Worm (Caenorhabditis elegans) whole organism, mixed stage, embryonic: ENCODE measurements around the gene cutl-3.
"Not testable (repeated sequence)": the region's sequence is repeated elsewhere in the genome, so short reads cannot be mapped to it uniquely, and the experiment has no call there.

Experiments used
- M03D4.4 ChIP-seq: sonication (generic microtip); optimal IDR thresholded peaks from 2 replicates; lab custom pipeline; 2017; ENCODE audit warnings: mild to moderate bottlenecking, missing genetic modification characterization, missing compliant biosample characterization
- bed-3 ChIP-seq: fragments of 200-800 bp; sonication (Bioruptor generic); optimal IDR thresholded peaks from 3 replicates; lab custom pipeline; 2018; ENCODE audit warnings: mild to moderate bottlenecking, missing genetic modification characterization, moderate library complexity, missing compliant biosample characterization
- blmp-1 ChIP-seq: fragments of 150-350 bp; optimal IDR thresholded peaks from 2 replicates; lab custom pipeline; 2014; ENCODE audit warnings: missing biosample characterization, missing genetic modification characterization
- ceh-39 ChIP-seq: fragments of 150-350 bp; optimal IDR thresholded peaks from 2 replicates; lab custom pipeline; 2014; ENCODE audit warnings: missing biosample characterization, missing genetic modification characterization
- ceh-43 ChIP-seq: fragments of 200-800 bp; sonication (Bioruptor generic); optimal IDR thresholded peaks from 2 replicates; lab custom pipeline; 2018; ENCODE audit warnings: mild to moderate bottlenecking, missing genetic modification characterization, moderate library complexity, missing compliant biosample characterization
- ceh-83 ChIP-seq: fragments of 200-800 bp; sonication (Bioruptor generic); optimal IDR thresholded peaks from 2 replicates; lab custom pipeline; 2018; ENCODE audit warnings: mild to moderate bottlenecking, missing genetic modification characterization, missing compliant biosample characterization
- ces-1 ChIP-seq: fragments of 150-350 bp; optimal IDR thresholded peaks from 2 replicates; lab custom pipeline; 2014; ENCODE audit warnings: missing biosample characterization, missing genetic modification reagents, missing genetic modification characterization
- cnd-1 ChIP-seq: fragments of 200-800 bp; sonication (Bioruptor generic); optimal IDR thresholded peaks from 2 replicates; lab custom pipeline; 2018; ENCODE audit warnings: mild to moderate bottlenecking, missing genetic modification characterization, missing compliant biosample characterization
- drap-1 ChIP-seq: fragments of 200-800 bp; sonication (Bioruptor generic); optimal IDR thresholded peaks from 3 replicates; lab custom pipeline; 2018; ENCODE audit warnings: mild to moderate bottlenecking, missing genetic modification characterization, missing compliant biosample characterization
- elt-1 ChIP-seq: sonication (generic microtip); optimal IDR thresholded peaks from 2 replicates; lab custom pipeline; 2017; ENCODE audit warnings: missing genetic modification characterization, mild to moderate bottlenecking, missing compliant biosample characterization, antibody characterized with exemption, moderate library complexity, borderline replicate concordance; ENCODE audit not compliant: insufficient read depth
- flh-1 ChIP-seq: fragments of 200-800 bp; sonication (Bioruptor generic); optimal IDR thresholded peaks from 2 replicates; lab custom pipeline; 2018; ENCODE audit warnings: mild to moderate bottlenecking, missing genetic modification characterization, moderate library complexity, missing compliant biosample characterization
- ham-2 ChIP-seq: fragments of 200-800 bp; sonication (Bioruptor generic); optimal IDR thresholded peaks from 2 replicates; lab custom pipeline; 2018; ENCODE audit warnings: mild to moderate bottlenecking, missing genetic modification characterization, missing compliant biosample characterization
- hlh-1 ChIP-seq: fragments of 150-350 bp; optimal IDR thresholded peaks from 2 replicates; lab custom pipeline; 2014; ENCODE audit warnings: missing biosample characterization, missing genetic modification reagents, missing genetic modification characterization
- lin-13 ChIP-seq: fragments of 150-350 bp; optimal IDR thresholded peaks from 2 replicates; lab custom pipeline; 2014; ENCODE audit warnings: missing biosample characterization, missing genetic modification characterization
- mab-5 ChIP-seq: fragments of 150-350 bp; optimal IDR thresholded peaks from 2 replicates; lab custom pipeline; 2014; ENCODE audit warnings: missing biosample characterization, missing genetic modification characterization
- mep-1 ChIP-seq: fragments of 150-350 bp; optimal IDR thresholded peaks from 2 replicates; lab custom pipeline; 2017; ENCODE audit warnings: missing biosample characterization, missing genetic modification reagents, missing genetic modification characterization, inconsistent platforms
- nhr-12 ChIP-seq: fragments of 150-350 bp; optimal IDR thresholded peaks from 2 replicates; lab custom pipeline; 2014; ENCODE audit warnings: missing biosample characterization, missing genetic modification characterization
- nhr-2 ChIP-seq: fragments of 150-350 bp; optimal IDR thresholded peaks from 2 replicates; lab custom pipeline; 2014; ENCODE audit warnings: missing biosample characterization, missing genetic modification characterization
- nhr-237 ChIP-seq: fragments of 150-350 bp; optimal IDR thresholded peaks from 2 replicates; lab custom pipeline; 2014; ENCODE audit warnings: missing biosample characterization, missing genetic modification characterization
- nhr-28 ChIP-seq: fragments of 150-350 bp; optimal IDR thresholded peaks from 2 replicates; lab custom pipeline; 2014; ENCODE audit warnings: missing biosample characterization, missing genetic modification characterization
- pha-4 ChIP-seq: fragments of 150-350 bp; optimal IDR thresholded peaks from 2 replicates; lab custom pipeline; 2018; ENCODE audit warnings: missing biosample characterization, missing genetic modification reagents, missing genetic modification characterization
- sem-2 ChIP-seq: fragments of 200-800 bp; sonication (Bioruptor generic); optimal IDR thresholded peaks from 2 replicates; lab custom pipeline; 2018; ENCODE audit warnings: mild to moderate bottlenecking, missing genetic modification characterization, missing compliant biosample characterization
- snpc-4 ChIP-seq: fragments of 150-350 bp; optimal IDR thresholded peaks from 2 replicates; lab custom pipeline; 2014; ENCODE audit warnings: missing biosample characterization, missing genetic modification characterization
- sptf-1 ChIP-seq: sonication (generic microtip); optimal IDR thresholded peaks from 2 replicates; lab custom pipeline; 2017; ENCODE audit warnings: mild to moderate bottlenecking, missing genetic modification characterization, moderate library complexity, missing compliant biosample characterization
- tbx-8 ChIP-seq: fragments of 200-800 bp; sonication (Bioruptor generic); optimal IDR thresholded peaks from 2 replicates; lab custom pipeline; 2018; ENCODE audit warnings: mild to moderate bottlenecking, missing genetic modification characterization, moderate library complexity, missing compliant biosample characterization
- unc-120 ChIP-seq: sonication (generic microtip); optimal IDR thresholded peaks from 2 replicates; lab custom pipeline; 2017; ENCODE audit warnings: missing genetic modification characterization, missing compliant biosample characterization; ENCODE audit not compliant: poor library complexity, severe bottlenecking
- unc-62 ChIP-seq: fragments of 150-350 bp; optimal IDR thresholded peaks from 2 replicates; lab custom pipeline; 2014; ENCODE audit warnings: missing biosample characterization, missing genetic modification reagents, missing genetic modification characterization
- zip-8 ChIP-seq: fragments of 150-350 bp; optimal IDR thresholded peaks from 2 replicates; lab custom pipeline; 2014; ENCODE audit warnings: missing biosample characterization, missing genetic modification characterization
- ztf-11 ChIP-seq: fragments of 150-350 bp; optimal IDR thresholded peaks from 2 replicates; lab custom pipeline; 2014; ENCODE audit warnings: missing biosample characterization, missing genetic modification characterization

Gene cutl-3

ce11 chrX:14973085-14973484 is 25.9 kb downstream of the cutl-3 start:
- TF ChIP-seq zip-8 (tag; lab: Kevin White, UChicago), result no peak
- no peak for TF ChIP-seq ztf-11 (tag; lab: Kevin White, UChicago)
- no peak for TF ChIP-seq tbx-8 (GFP tag; lab: Kevin White, UChicago)
- TF ChIP-seq snpc-4 (tag; lab: Kevin White, UChicago), result no peak
- TF ChIP-seq sptf-1 (tag; lab: Kevin White, UChicago), result no peak
- TF ChIP-seq bed-3, result no peak
- TF ChIP-seq nhr-28 (tag; lab: Kevin White, UChicago), result no peak
- no peak for TF ChIP-seq ceh-43 (GFP tag; lab: Kevin White, UChicago)
- TF ChIP-seq drap-1, result no peak

ce11 chrX:14970221-14970801 is 28.7 kb downstream of the cutl-3 start, which contains the start of the genes flwr-1 and tbc-1:
TSS of gene flwr-1 (minus strand) at chrX:14970271.
TSS of gene tbc-1 (plus strand) at chrX:14970751.
- no peak for TF ChIP-seq bed-3
- TF ChIP-seq ceh-43 (GFP tag; lab: Kevin White, UChicago), result peak; percentile 18
- no peak for TF ChIP-seq M03D4.4 (tag; lab: Kevin White, UChicago)
- TF ChIP-seq ces-1, result peak; percentile 60
- peak; percentile 35 for TF ChIP-seq unc-120 (tag; lab: Kevin White, UChicago)
- TF ChIP-seq flh-1 (GFP tag; lab: Kevin White, UChicago), result no peak

- no peak for TF ChIP-seq ceh-43 (GFP tag; lab: Kevin White, UChicago)
- no peak for TF ChIP-seq lin-13 (tag; lab: Kevin White, UChicago)
- TF ChIP-seq sptf-1 (tag; lab: Kevin White, UChicago), result no peak
- no peak for TF ChIP-seq ceh-39 (tag; lab: Kevin White, UChicago)
- no peak for TF ChIP-seq tbx-8 (GFP tag; lab: Kevin White, UChicago)
- no peak for TF ChIP-seq cnd-1 (tag; lab: Kevin White, UChicago)
Observed at ce11 chrX:14969615-14970014, 29.4 kb downstream of the cutl-3 start.

- not testable (repeated sequence) for TF ChIP-seq flh-1 (GFP tag; lab: Kevin White, UChicago); nhr-237 (tag; lab: Kevin White, UChicago); ham-2
Observed at ce11 chrX:14966515-14966914, 32.5 kb downstream of the cutl-3 start, which contains the start of gene F20D1.22. TSS of gene F20D1.22 (plus strand) at chrX:14966815.

ce11 chrX:14965761-14966160 is 33.2 kb downstream of the cutl-3 start, which contains the start of gene F45B8.5:
TSS of gene F45B8.5 (plus strand) at chrX:14966061.
- TF ChIP-seq bed-3 (no peak), ztf-11 (tag; lab: Kevin White, UChicago) (no peak)
- TF ChIP-seq, all 35 proteins: peak for 0

- no peak for TF ChIP-seq nhr-237 (tag; lab: Kevin White, UChicago)
- TF ChIP-seq nhr-2 (tag; lab: Kevin White, UChicago), result no peak
- TF ChIP-seq mab-5, result no peak
- TF ChIP-seq elt-1 (tag; lab: Kevin White, UChicago), result no peak
- no peak for TF ChIP-seq mep-1 (tag; lab: Kevin White, UChicago)
- no peak for TF ChIP-seq ces-1
- no peak for TF ChIP-seq pha-4 (tag; lab: Kevin White, UChicago)
- no peak for TF ChIP-seq ham-2
- TF ChIP-seq snpc-4 (tag; lab: Kevin White, UChicago), result no peak
- no peak for TF ChIP-seq unc-62 (GFP tag; lab: Kevin White, UChicago)
- TF ChIP-seq nhr-12 (tag; lab: Kevin White, UChicago), result no peak
- TF ChIP-seq nhr-28 (tag; lab: Kevin White, UChicago), result no peak
Observed at ce11 chrX:14964253-14964652, 34.7 kb downstream of the cutl-3 start, which contains the start of gene rgs-11. TSS of gene rgs-11 (plus strand) at chrX:14964553.

- TF ChIP-seq hlh-1 (tag; lab: Kevin White, UChicago) (no peak), sptf-1 (tag; lab: Kevin White, UChicago) (no peak), snpc-4 (tag; lab: Kevin White, UChicago) (no peak), sem-2 (GFP tag; lab: Kevin White, UChicago) (no peak), ceh-83 (GFP tag; lab: Kevin White, UChicago) (no peak), elt-1 (tag; lab: Kevin White, UChicago) (no peak), blmp-1 (tag; lab: Kevin White, UChicago) (no peak), nhr-12 (tag; lab: Kevin White, UChicago) (no peak), ceh-43 (GFP tag; lab: Kevin White, UChicago) (no peak), flh-1 (GFP tag; lab: Kevin White, UChicago) (no peak)
Observed at ce11 chrX:14962456-14962855, 36.5 kb downstream of the cutl-3 start, which contains the start of gene rgs-10. TSS of gene rgs-10 (plus strand) at chrX:14962756.
